Worm (Caenorhabditis elegans) whole organism, L1 larva: ENCODE measurements around the gene srw-14.

Experiments
- efl-1 ChIP-seq, 4 experiments: fragments of 150-350 bp; optimal IDR thresholded peaks in 3 of 4; peaks in 1 of 4; 1 replicate in 1 of 4; 2 replicates in 3 of 4; lab custom pipeline; 2014; ENCODE audit warnings: missing biosample characterization in 2 of 4, missing genetic modification characterization in 2 of 4, missing genetic modification reagents in 2 of 4
- elt-3 ChIP-seq, 6 experiments: fragments of 150-350 bp in 1 of 6; sonication (generic microtip); optimal IDR thresholded peaks; 2 replicates each; lab custom pipeline; 2017 to 2018; ENCODE audit warnings: missing biosample characterization in 6 of 6, missing genetic modification characterization in 6 of 6, inconsistent platforms in 1 of 6
- mdl-1 ChIP-seq, 2 experiments: fragments of 150-350 bp; optimal IDR thresholded peaks; 2 replicates each; lab custom pipeline; 2014 to 2017; ENCODE audit warnings: missing biosample characterization in 2 of 2, missing genetic modification characterization in 2 of 2, inconsistent platforms in 1 of 2
- nhr-12 ChIP-seq: sonication (generic microtip); optimal IDR thresholded peaks from 2 replicates; lab custom pipeline; 2017; ENCODE audit warnings: missing biosample characterization, missing genetic modification characterization
- nhr-237 ChIP-seq: fragments of 150-350 bp; optimal IDR thresholded peaks from 2 replicates; lab custom pipeline; 2014; ENCODE audit warnings: missing biosample characterization, missing genetic modification characterization
- nhr-28 ChIP-seq: fragments of 150-350 bp; optimal IDR thresholded peaks from 2 replicates; lab custom pipeline; 2014; ENCODE audit warnings: missing biosample characterization, missing genetic modification characterization
- skn-1 ChIP-seq: fragments of 150-350 bp; optimal IDR thresholded peaks from 2 replicates; lab custom pipeline; 2014; ENCODE audit warnings: missing biosample characterization, missing genetic modification characterization
- ztf-11 ChIP-seq, 2 experiments: sonication (generic microtip); optimal IDR thresholded peaks; 2 replicates each; lab custom pipeline; 2016 to 2017; ENCODE audit warnings: missing genetic modification characterization in 2 of 2, missing biosample characterization in 1 of 2, missing compliant biosample characterization in 1 of 2

DNA sequence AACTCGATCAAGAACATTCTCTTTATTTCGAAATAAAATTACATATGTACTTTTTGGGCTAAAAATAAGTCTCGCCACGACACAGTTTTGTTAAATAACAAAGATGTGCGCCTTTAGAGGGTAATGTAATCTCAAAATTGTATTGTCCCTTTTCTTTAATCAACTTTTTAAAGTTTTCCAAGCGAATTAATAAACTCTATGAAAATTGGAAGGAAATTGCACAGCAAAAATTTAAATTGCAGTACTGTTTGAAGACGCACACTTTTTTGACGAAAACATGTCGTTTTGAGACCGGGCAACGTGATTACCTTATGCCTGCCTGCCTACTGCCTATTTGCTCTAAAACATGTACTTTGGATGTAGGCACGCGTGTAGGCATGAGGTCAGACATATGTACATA is 33.8 kb upstream of the srw-14 start:
- no peak for TF ChIP-seq mdl-1 (tag; optimal IDR thresholded peaks at IDR 0.05; lab: Kevin White, UChicago)
- TF ChIP-seq nhr-12 (tag; lab: Kevin White, UChicago) = no peak
- no peak for TF ChIP-seq nhr-28
- TF ChIP-seq elt-3 (tag; optimal IDR thresholded peaks at IDR 0.05; lab: Kevin White, UChicago) = no peak
- TF ChIP-seq skn-1 (tag; lab: Kevin White, UChicago) = no peak
- no peak for TF ChIP-seq ztf-11 (tag; optimal IDR thresholded peaks at IDR 0.05; lab: Kevin White, UChicago)
- no peak for TF ChIP-seq efl-1 (optimal IDR thresholded peaks at IDR 0.05; lab: Kevin White, UChicago)
- no peak for TF ChIP-seq efl-1 (GFP tag; optimal IDR thresholded peaks at IDR 0.05 in 1 of 2; lab: Kevin White, UChicago)
- TF ChIP-seq nhr-237 = no peak
